Worm (Caenorhabditis elegans): ENCODE data around the gene cld-1.

- TF ChIP-seq bed-2 (GFP tag; IDR thresholded peaks at IDR 0.05) (no peak), K11D2.4 (GFP tag; IDR thresholded peaks at IDR 0.05) (no peak)
Observed at ce11 chrIV:12900267-12900666, 35.8 kb downstream of the cld-1 start, which contains the start of gene K08D8.10.
